Fruit fly (Drosophila melanogaster) whole organism, pupa: ENCODE measurements around the gene CG15916.

Experiments used
- CG10348 ChIP-seq: fragments of 200-800 bp; sonication (Bioruptor generic); IDR thresholded peaks from 2 replicates; pipeline ENCODE4 v1.3.6; 2022; ENCODE audit warnings: missing biosample characterization, missing genetic modification characterization
- CG12605 ChIP-seq: fragments of 200-800 bp; sonication (Bioruptor generic); IDR thresholded peaks from 2 replicates; pipeline ENCODE4 v1.3.6; 2022; ENCODE audit warnings: missing biosample characterization, missing genetic modification characterization
- CG13204 ChIP-seq: fragments of 200-800 bp; sonication (Bioruptor generic); optimal IDR thresholded peaks from 2 replicates; lab custom pipeline; 2018; ENCODE audit warnings: missing biosample characterization, mild to moderate bottlenecking, missing genetic modification characterization, moderate library complexity
- CG14655 ChIP-seq: fragments of 200-800 bp; sonication (Bioruptor generic); optimal IDR thresholded peaks from 3 replicates; lab custom pipeline; 2017; ENCODE audit warnings: mild to moderate bottlenecking, missing biosample characterization, missing genetic modification reagents, missing genetic modification characterization
- CG15710 ChIP-seq: fragments of 200-800 bp; sonication (Bioruptor generic); optimal IDR thresholded peaks from 2 replicates; lab custom pipeline; 2018; ENCODE audit warnings: missing biosample characterization, mild to moderate bottlenecking, missing genetic modification characterization, moderate library complexity
- CG17806 ChIP-seq: fragments of 200-800 bp; sonication (Bioruptor generic); optimal IDR thresholded peaks from 2 replicates; lab custom pipeline; 2018; ENCODE audit warnings: missing biosample characterization, mild to moderate bottlenecking, missing genetic modification characterization, moderate library complexity
- CG32121 ChIP-seq: fragments of 200-800 bp; sonication (Bioruptor generic); IDR thresholded peaks from 2 replicates; pipeline ENCODE4 v1.3.6; 2022; ENCODE audit warnings: missing biosample characterization, missing genetic modification characterization
- CG34367 ChIP-seq: fragments of 200-800 bp; sonication (Bioruptor generic); optimal IDR thresholded peaks from 2 replicates; lab custom pipeline; 2018; ENCODE audit warnings: missing biosample characterization, mild to moderate bottlenecking, missing genetic modification characterization
- CG4496 ChIP-seq: fragments of 200-800 bp; sonication (Bioruptor generic); IDR thresholded peaks from 3 replicates; pipeline ENCODE4 v1.3.6; 2022; ENCODE audit warnings: missing biosample characterization, missing genetic modification characterization
- CG8159 ChIP-seq: fragments of 200-800 bp; sonication (Bioruptor generic); optimal IDR thresholded peaks from 3 replicates; lab custom pipeline; 2018; ENCODE audit warnings: missing biosample characterization, mild to moderate bottlenecking, missing genetic modification characterization, moderate library complexity
- CG8301 ChIP-seq: fragments of 200-800 bp; sonication (Bioruptor generic); optimal IDR thresholded peaks from 2 replicates; lab custom pipeline; 2018; ENCODE audit warnings: missing biosample characterization, mild to moderate bottlenecking, missing genetic modification characterization
- CG9948 ChIP-seq: fragments of 200-800 bp; sonication (Bioruptor generic); optimal IDR thresholded peaks from 2 replicates; lab custom pipeline; 2018; ENCODE audit warnings: missing biosample characterization, mild to moderate bottlenecking, missing genetic modification characterization, moderate library complexity
- D1 ChIP-seq: fragments of 200-800 bp; sonication (Bioruptor generic); optimal IDR thresholded peaks from 2 replicates; lab custom pipeline; 2018; ENCODE audit warnings: missing biosample characterization, mild to moderate bottlenecking, missing genetic modification characterization, moderate library complexity
- EcR ChIP-seq: fragments of 200-800 bp; sonication (Bioruptor generic); optimal IDR thresholded peaks from 3 replicates; lab custom pipeline; 2019; ENCODE audit warnings: missing biosample characterization, missing genetic modification characterization, mild to moderate bottlenecking, moderate library complexity, missing genetic modification reagents
- Ets98B ChIP-seq: fragments of 200-800 bp; sonication (Bioruptor generic); IDR thresholded peaks from 2 replicates; pipeline ENCODE4 v1.3.6; 2022; ENCODE audit warnings: missing biosample characterization, missing genetic modification characterization
- Pif1A ChIP-seq: fragments of 200-800 bp; sonication (Bioruptor generic); optimal IDR thresholded peaks from 3 replicates; lab custom pipeline; 2016; ENCODE audit warnings: missing biosample characterization, missing genetic modification characterization
- Pif1B ChIP-seq: fragments of 200-800 bp; sonication (Bioruptor generic); optimal IDR thresholded peaks from 3 replicates; lab custom pipeline; 2016; ENCODE audit warnings: missing biosample characterization, missing genetic modification characterization
- Snoo ChIP-seq: fragments of 200-800 bp; sonication (Bioruptor generic); optimal IDR thresholded peaks from 3 replicates; lab custom pipeline; 2017; ENCODE audit warnings: missing biosample characterization, mild to moderate bottlenecking, missing genetic modification characterization, inconsistent platforms
- fd96Ca ChIP-seq: fragments of 200-800 bp; sonication (Bioruptor generic); IDR thresholded peaks from 3 replicates; pipeline ENCODE4 v1.3.6; 2022; ENCODE audit warnings: missing biosample characterization, missing genetic modification characterization
- gl ChIP-seq: fragments of 200-800 bp; sonication (Bioruptor generic); optimal IDR thresholded peaks from 2 replicates; lab custom pipeline; 2018; ENCODE audit warnings: missing biosample characterization, mild to moderate bottlenecking, missing genetic modification characterization
- rn ChIP-seq: fragments of 200-800 bp; sonication (Bioruptor generic); IDR thresholded peaks from 2 replicates; pipeline ENCODE4 v1.3.6; 2022; ENCODE audit warnings: missing biosample characterization, missing genetic modification characterization

The CG15916 gene

DNA sequence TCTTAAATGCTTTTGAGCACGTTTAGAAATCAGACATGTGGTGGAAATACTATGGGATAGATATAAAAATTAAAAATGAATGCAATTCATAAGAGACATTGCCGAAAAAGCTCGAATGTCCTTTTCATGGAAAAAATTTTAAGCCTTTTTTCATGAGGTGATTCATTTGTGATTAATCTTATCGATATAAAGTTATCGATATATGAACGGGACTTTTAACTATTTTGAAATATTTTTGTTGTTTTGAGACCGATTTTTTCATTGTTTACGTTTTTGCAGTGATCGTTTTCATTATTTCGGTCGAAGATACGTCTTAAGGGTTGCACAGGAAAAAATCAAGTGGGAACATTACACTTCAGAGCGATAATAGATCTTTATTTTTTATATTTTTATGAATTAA, 31.0 kb upstream of the CG15916 start, which contains the start of gene AlkB:
AlkB (minus strand) TSS at position 101 of the 400 bp plus-strand sequence.
- TF ChIP-seq gl (tag; lab: Kevin White, UChicago) (no peak), D1 (tag; lab: Kevin White, UChicago) (no peak), CG10348 (no peak), CG14655 (GFP tag; lab: Kevin White, UChicago) (no peak), CG17806 (tag; lab: Kevin White, UChicago) (no peak)

DNA sequence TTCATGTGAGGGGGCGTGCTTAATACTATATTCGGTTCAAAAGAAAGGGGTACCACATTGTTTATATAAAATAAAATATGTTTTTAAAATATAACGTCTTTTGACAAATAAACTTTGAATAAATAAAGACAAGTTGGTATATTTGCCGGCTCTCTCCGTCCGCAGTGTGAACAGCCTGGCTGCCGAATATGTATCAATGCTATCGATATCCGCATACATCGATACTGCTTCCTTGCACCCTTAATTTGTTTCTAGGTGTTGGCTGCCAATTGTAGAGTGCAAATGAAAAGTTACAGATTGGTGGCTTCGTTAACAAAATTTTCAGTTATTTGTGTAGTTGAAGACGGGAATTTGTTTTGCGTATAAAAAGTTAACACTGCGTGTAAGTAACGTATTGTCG, 30.5 kb upstream of the CG15916 start, which contains the start of gene Gbeta13F:
Gbeta13F (plus strand) TSS at position 247 of the 400 bp plus-strand sequence.
- TF ChIP-seq CG4496 (GFP tag; lab: Robert Waterston, UW) (peak; percentile 33; the same call in 2 of the 3 replicates), CG15710 (no peak), CG13204 (GFP tag; lab: Kevin White, UChicago) (no peak), Pif1A (no peak)

DNA sequence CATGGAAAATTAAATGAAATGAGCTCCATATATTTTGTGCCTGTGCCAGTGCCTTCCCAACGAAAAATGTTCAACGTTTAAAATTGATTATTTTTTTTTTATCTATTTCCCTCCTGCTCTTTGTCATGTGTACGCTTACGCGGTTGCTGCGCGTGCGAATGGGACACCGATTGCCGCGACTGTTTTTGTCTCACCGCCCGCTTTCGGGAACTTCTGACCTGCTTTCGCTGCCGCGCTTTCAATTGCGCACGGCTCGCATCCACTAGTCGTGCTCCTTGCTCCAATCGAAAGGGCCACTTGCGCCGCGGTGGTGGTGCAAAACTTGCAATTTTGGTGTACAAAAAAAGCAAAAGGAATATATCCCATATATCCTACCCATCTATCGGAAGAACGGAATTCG, 29.9 kb upstream of the CG15916 start:
- TF ChIP-seq gl (tag; lab: Kevin White, UChicago) (peak; percentile 49), fd96Ca (GFP tag; lab: Robert Waterston, UW) (no peak), CG34367 (peak; percentile 60), rn (0 out of 2 replicates have a peak, but pooled peaks have one; percentile 42), CG12605 (GFP tag; lab: Robert Waterston, UW) (peak; percentile 31; the same call in 1 of the 2 replicates), CG13204 (GFP tag; lab: Kevin White, UChicago) (peak; percentile 59), D1 (tag; lab: Kevin White, UChicago) (no peak), CG8301 (tag; lab: Kevin White, UChicago) (peak; percentile 24), CG17806 (tag; lab: Kevin White, UChicago) (peak; percentile 27), CG8159 (tag; lab: Kevin White, UChicago) (peak; percentile 52), Snoo (tag; lab: Kevin White, UChicago) (peak; percentile 28), CG14655 (GFP tag; lab: Kevin White, UChicago) (peak; percentile 63), CG10348 (no peak), CG32121 (peak; percentile 76), CG4496 (GFP tag; lab: Robert Waterston, UW) (peak; percentile 84), CG15710 (peak; percentile 58), Pif1A (peak; percentile 51), EcR (peak; percentile 45), Ets98B (GFP tag; lab: Robert Waterston, UW) (peak; percentile 75), Pif1B (GFP tag; lab: Kevin White, UChicago) (peak; percentile 64), CG9948 (tag; lab: Kevin White, UChicago) (peak; percentile 24)

DNA sequence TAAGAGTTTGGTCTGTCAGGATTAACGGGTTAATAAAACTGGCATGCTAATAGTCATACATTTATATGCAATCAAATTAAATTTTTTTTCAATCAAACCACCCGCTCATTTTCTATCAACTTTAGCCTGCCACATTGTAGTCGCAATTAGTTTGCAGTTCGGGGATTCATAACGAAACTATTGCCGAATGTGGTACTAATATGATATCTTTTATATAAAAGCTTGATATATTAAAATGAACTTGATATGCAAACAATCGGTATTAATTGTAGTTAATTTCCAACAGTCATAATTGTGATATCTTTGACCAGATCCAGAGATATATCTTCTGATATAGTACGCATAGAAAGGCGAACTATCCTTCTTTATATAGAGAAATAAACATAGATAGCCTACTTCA, 24.4 kb upstream of the CG15916 start:
- TF ChIP-seq CG13204 (GFP tag; lab: Kevin White, UChicago) (no peak), Pif1B (GFP tag; lab: Kevin White, UChicago) (no peak), Ets98B (GFP tag; lab: Robert Waterston, UW) (no peak), CG12605 (GFP tag; lab: Robert Waterston, UW) (no peak), fd96Ca (GFP tag; lab: Robert Waterston, UW) (no peak), CG34367 (no peak), CG9948 (tag; lab: Kevin White, UChicago) (no peak), EcR (no peak), CG8159 (tag; lab: Kevin White, UChicago) (no peak), CG8301 (tag; lab: Kevin White, UChicago) (no peak), Pif1A (no peak), CG14655 (GFP tag; lab: Kevin White, UChicago) (no peak)
- TF ChIP-seq, all 21 proteins: peak for 0

DNA sequence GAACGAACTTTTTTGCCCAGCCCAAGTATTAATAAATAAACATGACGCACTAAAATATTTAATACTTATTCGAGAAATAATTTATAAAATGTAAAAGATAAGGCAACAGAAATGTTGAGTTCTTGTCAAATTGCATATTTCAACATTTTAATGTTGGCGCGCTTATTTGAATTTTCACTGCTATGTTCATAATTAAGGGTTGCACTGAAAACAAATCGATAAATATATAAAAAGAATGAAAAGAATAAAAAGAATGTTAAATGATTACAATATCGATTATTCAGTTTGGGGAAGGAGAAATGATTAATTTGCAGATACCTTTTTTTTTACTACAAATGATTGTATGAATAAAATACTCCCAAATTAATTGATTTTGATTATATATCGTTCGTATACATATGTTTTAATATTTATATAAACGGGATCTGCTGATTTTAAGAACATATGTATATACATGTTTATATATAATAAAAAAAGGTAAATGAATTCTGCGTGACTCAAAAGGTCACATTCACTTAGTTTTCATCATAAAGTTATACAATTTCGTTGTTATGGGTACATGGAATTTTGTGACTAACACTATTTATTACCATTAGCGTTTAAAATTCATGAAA, 23.5 kb upstream of the CG15916 start:
- TF ChIP-seq Snoo (tag; lab: Kevin White, UChicago) = no peak
- no peak for TF ChIP-seq EcR
- TF ChIP-seq CG8159 (tag; lab: Kevin White, UChicago) = no peak
- TF ChIP-seq CG10348 = no peak
- TF ChIP-seq CG13204 (GFP tag; lab: Kevin White, UChicago) = no peak
- TF ChIP-seq CG8301 (tag; lab: Kevin White, UChicago) = no peak
- no peak for TF ChIP-seq fd96Ca (GFP tag; lab: Robert Waterston, UW)
- no peak for TF ChIP-seq rn
- TF ChIP-seq CG32121 = no peak
- TF ChIP-seq Pif1B (GFP tag; lab: Kevin White, UChicago) = no peak
- no peak for TF ChIP-seq CG17806 (tag; lab: Kevin White, UChicago)

DNA sequence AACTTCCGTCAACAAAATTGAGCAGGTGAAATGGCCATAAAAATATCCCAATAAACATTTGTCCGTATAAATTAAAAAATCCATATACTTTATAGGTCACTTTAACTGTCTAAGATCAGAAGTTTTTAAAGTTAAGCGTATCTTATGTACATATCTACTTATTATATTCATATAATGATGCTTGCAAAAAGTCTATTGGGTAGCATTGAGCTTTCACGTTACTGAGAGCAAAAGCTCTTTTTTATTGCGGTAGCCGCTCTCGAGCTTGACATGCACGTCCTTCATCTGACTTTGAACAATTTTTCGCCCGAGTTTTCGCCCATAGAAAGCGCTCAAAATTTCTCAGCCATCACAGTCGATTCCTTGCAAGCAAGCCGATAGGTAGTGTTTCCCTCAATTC, 22.5 kb upstream of the CG15916 start, which contains the start of gene Gapdh2:
Gapdh2 (plus strand) TSS at position 283 of the 400 bp plus-strand sequence.
- TF ChIP-seq Pif1A (peak; percentile 99), CG12605 (GFP tag; lab: Robert Waterston, UW) (peak; percentile 100), CG13204 (GFP tag; lab: Kevin White, UChicago) (peak; percentile 98), fd96Ca (GFP tag; lab: Robert Waterston, UW) (no peak), Ets98B (GFP tag; lab: Robert Waterston, UW) (peak; percentile 100), CG17806 (tag; lab: Kevin White, UChicago) (peak; percentile 100), CG34367 (peak; percentile 99), D1 (tag; lab: Kevin White, UChicago) (peak; percentile 100), CG15710 (peak; percentile 100), CG8159 (tag; lab: Kevin White, UChicago) (peak; percentile 100), gl (tag; lab: Kevin White, UChicago) (peak; percentile 98), EcR (peak; percentile 85), CG4496 (GFP tag; lab: Robert Waterston, UW) (peak; percentile 100), CG10348 (no peak; the same call in 1 of the 2 replicates), Pif1B (GFP tag; lab: Kevin White, UChicago) (peak; percentile 100), rn (peak; percentile 97), Snoo (tag; lab: Kevin White, UChicago) (peak; percentile 99), CG14655 (GFP tag; lab: Kevin White, UChicago) (peak; percentile 99), CG32121 (peak; percentile 100), CG9948 (tag; lab: Kevin White, UChicago) (peak; percentile 99), CG8301 (tag; lab: Kevin White, UChicago) (peak; percentile 99)
